Worm (Caenorhabditis elegans): ENCODE measurements around the gene cpx-2.

ce11 chrX:13041830-13042229 lies 29.2 kb downstream of the cpx-2 start:
- no peak for TF ChIP-seq ama-1 (optimal IDR thresholded peaks at IDR 0.05)
- TF ChIP-seq elt-1 (tag; optimal IDR thresholded peaks at IDR 0.05): no peak
- TF ChIP-seq lin-11 (tag; optimal IDR thresholded peaks at IDR 0.05): no peak
- TF ChIP-seq fos-1 (tag; optimal IDR thresholded peaks at IDR 0.05): no peak
- TF ChIP-seq gmeb-1 (tag; optimal IDR thresholded peaks at IDR 0.05): no peak
- TF ChIP-seq nhr-25 (tag; optimal IDR thresholded peaks at IDR 0.05): no peak
- TF ChIP-seq lsy-2 (tag; optimal IDR thresholded peaks at IDR 0.05): no peak
- TF ChIP-seq ztf-11 (tag; optimal IDR thresholded peaks at IDR 0.05): no peak

All from whole organism, L2 larva.